Worm (Caenorhabditis elegans): Measurements from ENCODE around the gene F26G1.3.
A peak's percentile ranks its signal among the peaks of the same experiment; 100 is the strongest.

Gene F26G1.3

DNA sequence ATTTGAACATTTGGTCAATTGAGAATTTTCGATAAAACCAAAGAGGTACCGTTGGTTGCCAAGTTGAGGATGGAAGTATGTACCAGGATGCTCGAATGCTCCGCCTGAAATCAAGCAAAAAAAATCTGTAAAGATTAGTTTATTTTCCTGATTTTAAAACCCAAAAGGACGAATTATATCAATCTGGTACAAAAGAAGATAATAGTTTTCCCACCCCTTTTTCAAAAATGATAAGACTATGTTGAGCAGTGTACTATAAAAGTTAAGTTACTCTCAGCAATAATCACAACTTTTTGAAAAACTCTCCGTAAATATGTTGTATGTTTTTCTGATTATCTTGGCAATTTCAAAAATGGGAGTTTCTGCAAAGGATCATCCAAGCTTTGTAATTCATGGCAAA, at the start of gene F26G1.3:
F26G1.3 (plus strand) TSS at position 301 of the 400 bp plus-strand sequence.
- TF ChIP-seq lin-15B (tag; optimal IDR thresholded peaks at IDR 0.05) (no peak), nhr-42 (GFP tag; IDR thresholded peaks at IDR 0.05) (no peak), ceh-32 (tag; optimal IDR thresholded peaks at IDR 0.05; ENCODE audit: poor library complexity) (no peak), hmg-1.1 (GFP tag; IDR thresholded peaks at IDR 0.05) (no peak)

DNA sequence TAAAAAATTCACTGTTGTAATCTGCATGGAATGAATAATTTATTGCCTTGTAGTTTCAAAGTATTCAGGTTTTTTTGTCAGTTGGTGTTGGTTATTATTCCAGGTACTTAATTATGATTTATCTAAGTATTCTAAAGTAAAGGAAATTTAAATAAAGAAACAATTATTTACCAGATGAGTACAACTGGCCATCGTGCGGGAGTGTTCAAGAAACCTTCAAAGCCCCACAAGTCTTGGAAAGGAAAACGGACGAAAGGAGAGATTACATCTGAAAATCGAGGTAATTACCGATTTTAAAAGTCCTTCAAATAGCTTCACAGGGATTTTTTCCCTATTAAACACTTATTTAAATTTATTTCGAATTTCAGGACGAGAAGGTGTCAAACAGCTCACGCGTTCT, 48.4 kb upstream of the F26G1.3 start, which contains the start of gene tag-151:
tag-151 (plus strand) TSS at position 158 of the 400 bp plus-strand sequence.
- no peak for TF ChIP-seq nhr-42 (GFP tag; IDR thresholded peaks at IDR 0.05)
- TF ChIP-seq dve-1 (tag; optimal IDR thresholded peaks at IDR 0.05; ENCODE audit: insufficient read depth), result peak; percentile 3
- TF ChIP-seq F10B5.3 (tag; optimal IDR thresholded peaks at IDR 0.05), result peak; percentile 54
- TF ChIP-seq spr-3 (GFP tag; optimal IDR thresholded peaks at IDR 0.05), result peak; percentile 58
- TF ChIP-seq nhr-237 (tag; optimal IDR thresholded peaks at IDR 0.05), result no peak
- no peak for TF ChIP-seq ztf-11 (tag; optimal IDR thresholded peaks at IDR 0.05)
- TF ChIP-seq Y48G9A.11 (GFP tag; IDR thresholded peaks at IDR 0.05), result peak; percentile 24; the same call in 1 of the 2 replicates
- TF ChIP-seq saeg-2 (GFP tag; IDR thresholded peaks at IDR 0.05), result 0 out of 2 replicates have a peak, but pooled peaks have one; percentile 25
- no peak for TF ChIP-seq mdl-1 (tag; optimal IDR thresholded peaks at IDR 0.05)
- TF ChIP-seq daf-16 (GFP tag; optimal IDR thresholded peaks at IDR 0.05), result peak in 1 of 2 experiments; percentile 54
- TF ChIP-seq daf-16 (tag; optimal IDR thresholded peaks at IDR 0.05), result no peak
- TF ChIP-seq lsy-2 (tag; optimal IDR thresholded peaks at IDR 0.05), result peak in 1 of 2 experiments; percentile 41
- TF ChIP-seq cey-2 (tag; optimal IDR thresholded peaks at IDR 0.05; ENCODE audit: borderline replicate concordance, insufficient read depth), result no peak
- TF ChIP-seq arid-1 (GFP tag; conservative IDR thresholded peaks at IDR 0.05), result peak; percentile 56; the same call in 1 of the 2 replicates
- peak; percentile 77 for TF ChIP-seq nhr-102 (tag; optimal IDR thresholded peaks at IDR 0.05)
- 0 out of 2 replicates have a peak, but pooled peaks have one; percentile 22 for TF ChIP-seq lim-7 (GFP tag; IDR thresholded peaks at IDR 0.05)
- TF ChIP-seq zip-2 (tag; optimal IDR thresholded peaks at IDR 0.05), result peak; percentile 54
- no peak for TF ChIP-seq php-3 (GFP tag; IDR thresholded peaks at IDR 0.05)
- peak; percentile 36 for TF ChIP-seq spr-1 (tag; optimal IDR thresholded peaks at IDR 0.05)
- TF ChIP-seq unc-39 (tag; optimal IDR thresholded peaks at IDR 0.05), result no peak
- peak; percentile 65 for TF ChIP-seq lin-38 (GFP tag; IDR thresholded peaks at IDR 0.05)
- TF ChIP-seq nhr-48 (tag; optimal IDR thresholded peaks at IDR 0.05), result peak; percentile 16

DNA sequence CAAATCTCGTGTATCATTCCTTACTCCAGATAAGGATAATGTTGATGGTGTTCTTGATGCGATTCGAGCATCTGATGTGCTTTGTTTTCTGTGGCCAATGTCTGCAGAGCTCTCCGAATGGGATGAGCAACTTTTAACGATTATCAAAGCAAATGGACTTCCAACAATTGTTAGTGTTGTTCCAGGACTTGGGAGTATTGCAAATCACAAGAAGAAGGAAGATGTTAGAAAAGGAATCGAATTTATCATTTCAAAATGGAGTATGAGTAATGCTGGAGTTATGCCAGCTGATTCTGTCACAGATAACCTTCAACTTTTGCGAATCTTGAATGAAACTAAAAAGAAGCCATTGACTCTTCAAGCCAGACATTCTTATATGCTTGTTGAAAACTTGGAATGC, 47.7 kb upstream of the F26G1.3 start:
- TF ChIP-seq unc-62 (GFP tag; optimal IDR thresholded peaks at IDR 0.05 in 1 of 2) (peak in 1 of 2 experiments; percentile 96), unc-62 (tag; optimal IDR thresholded peaks at IDR 0.05) (no peak), tra-1 (GFP tag; IDR thresholded peaks at IDR 0.05) (no peak)

DNA sequence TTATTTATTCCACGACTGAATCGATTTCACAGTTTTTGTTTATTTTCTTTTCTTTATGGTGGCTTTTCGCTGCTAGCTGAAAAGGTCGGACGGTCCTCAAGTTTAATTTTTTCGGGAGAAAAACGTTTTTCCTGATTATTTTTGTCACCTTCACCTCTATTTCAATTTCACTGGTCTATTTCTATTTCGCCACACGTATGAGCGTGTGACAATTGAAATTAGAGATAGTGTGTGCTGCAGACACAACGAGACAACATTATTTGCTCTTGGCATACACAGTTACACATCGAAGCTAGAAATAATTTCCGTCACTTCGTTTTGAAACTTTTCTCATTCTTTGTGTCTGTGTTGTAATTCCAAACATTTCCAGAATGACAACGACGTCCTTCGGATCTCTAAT, 42.9 kb upstream of the F26G1.3 start, which contains the start of gene F41C3.8:
F41C3.8 (plus strand) TSS at position 371 of the 400 bp plus-strand sequence.
- TF ChIP-seq tag-97 (GFP tag; IDR thresholded peaks at IDR 0.05) (no peak), dve-1 (tag; optimal IDR thresholded peaks at IDR 0.05; ENCODE audit: insufficient read depth) (peak; percentile 13), lin-38 (GFP tag; IDR thresholded peaks at IDR 0.05) (no peak), egl-43 (GFP tag; IDR thresholded peaks at IDR 0.05) (no peak), php-3 (GFP tag; IDR thresholded peaks at IDR 0.05) (no peak), T20F7.1 (GFP tag; optimal IDR thresholded peaks at IDR 0.05) (no peak), gei-8 (GFP tag; optimal IDR thresholded peaks at IDR 0.05) (no peak), duxl-1 (tag; optimal IDR thresholded peaks at IDR 0.05; ENCODE audit: poor library complexity) (no peak), aly-2 (tag; optimal IDR thresholded peaks at IDR 0.05) (no peak), skn-1 (tag; optimal IDR thresholded peaks at IDR 0.05) (no peak), nhr-28 (tag; optimal IDR thresholded peaks at IDR 0.05) (peak; percentile 80), ZK337.2 (GFP tag; IDR thresholded peaks at IDR 0.05) (no peak), ceh-62 (tag; optimal IDR thresholded peaks at IDR 0.05) (no peak), sdz-12 (GFP tag; optimal IDR thresholded peaks at IDR 0.05) (no peak), jun-1 (tag; optimal IDR thresholded peaks at IDR 0.05) (no peak), pqm-1 (tag; optimal IDR thresholded peaks at IDR 0.05) (peak; percentile 75), unc-62 (GFP tag; optimal IDR thresholded peaks at IDR 0.05 in 1 of 2) (no peak), unc-62 (tag; optimal IDR thresholded peaks at IDR 0.05) (no peak), lin-15B (tag; optimal IDR thresholded peaks at IDR 0.05) (no peak), nhr-11 (tag; optimal IDR thresholded peaks at IDR 0.05) (no peak), madf-9 (GFP tag; conservative IDR thresholded peaks at IDR 0.05) (no peak), hmg-1.1 (GFP tag; IDR thresholded peaks at IDR 0.05) (no peak), nhr-48 (tag; optimal IDR thresholded peaks at IDR 0.05) (no peak), zag-1 (tag; optimal IDR thresholded peaks at IDR 0.05) (no peak), hlh-11 (tag; optimal IDR thresholded peaks at IDR 0.05) (peak; percentile 20), ceh-28 (tag; optimal IDR thresholded peaks at IDR 0.05) (no peak)

All from whole organism, L4 larva.